Fruit fly (Drosophila melanogaster) whole organism, embryonic: ENCODE measurements around the gene CG14088.

ENCODE experiments used
- dmrt99B ChIP-seq: fragments of 200-800 bp; sonication (Bioruptor generic); optimal IDR thresholded peaks from 2 replicates; lab custom pipeline; 2018; ENCODE audit warnings: missing biosample characterization, mild to moderate bottlenecking, missing genetic modification characterization, moderate library complexity
- fd3F ChIP-seq: fragments of 200-800 bp; sonication (Bioruptor generic); optimal IDR thresholded peaks from 2 replicates; lab custom pipeline; 2018; ENCODE audit warnings: missing biosample characterization, mild to moderate bottlenecking, missing genetic modification characterization, moderate library complexity

DNA sequence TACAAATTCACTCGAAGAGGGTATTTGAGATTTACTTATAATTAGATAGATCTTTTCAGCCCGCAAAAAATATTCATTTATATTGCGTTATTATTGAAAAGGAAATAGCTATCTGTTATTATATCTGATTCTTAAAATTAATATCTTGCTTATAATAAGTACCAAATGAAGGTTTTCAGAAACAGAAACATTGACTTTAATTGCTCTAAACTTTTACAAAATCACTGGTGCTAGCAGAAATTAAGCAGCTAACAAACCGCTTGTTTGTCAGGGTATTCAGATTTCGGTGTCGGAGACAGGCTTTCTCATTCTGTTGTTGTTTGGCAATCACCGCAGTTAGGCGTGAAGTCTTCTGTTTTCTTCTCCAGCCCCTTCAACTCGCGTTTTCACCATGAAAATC, 46.2 kb upstream of the CG14088 start:
- TF ChIP-seq fd3F (no peak), dmrt99B (tag; lab: Kevin White, UChicago) (no peak)
